Worm (Caenorhabditis elegans) whole organism, L4 larva: ENCODE measurements around the gene sri-43.

Experiments used
- fos-1 ChIP-seq: fragments of 150-350 bp; optimal IDR thresholded peaks from 2 replicates; lab custom pipeline; 2014; ENCODE audit warnings: missing biosample characterization, missing genetic modification characterization
- lim-7 ChIP-seq: fragments of 200-800 bp; sonication (Bioruptor generic); IDR thresholded peaks from 2 replicates; pipeline ENCODE4 v1.3.6; 2022; ENCODE audit warnings: missing genetic modification characterization, missing compliant biosample characterization
- mdl-1 ChIP-seq, 2 experiments: fragments of 150-350 bp in 1 of 2; sonication (generic microtip) in 1 of 2; optimal IDR thresholded peaks; 2 replicates each; lab custom pipeline; 2014 to 2017; ENCODE audit warnings: missing biosample characterization in 2 of 2, missing genetic modification characterization in 2 of 2
- nhr-42 ChIP-seq: fragments of 200-800 bp; sonication (Bioruptor generic); IDR thresholded peaks from 2 replicates; pipeline ENCODE4 v1.3.6; 2022; ENCODE audit warnings: missing genetic modification characterization, missing compliant biosample characterization
- snpc-4 ChIP-seq: fragments of 150-350 bp; optimal IDR thresholded peaks from 2 replicates; lab custom pipeline; 2014; ENCODE audit warnings: missing biosample characterization, missing genetic modification characterization
- unc-62 ChIP-seq, 3 experiments: fragments of 150-350 bp in 1 of 3; sonication (generic microtip); optimal IDR thresholded peaks in 2 of 3; peaks in 1 of 3; 1 replicate in 1 of 3; 2 replicates in 2 of 3; lab custom pipeline; 2014 to 2017; ENCODE audit warnings: missing biosample characterization in 3 of 3, missing genetic modification characterization in 3 of 3, missing genetic modification reagents in 3 of 3, missing genotype in 1 of 3
- zag-1 ChIP-seq: fragments of 150-350 bp; optimal IDR thresholded peaks from 2 replicates; lab custom pipeline; 2014; ENCODE audit warnings: missing biosample characterization, missing genetic modification characterization

ce11 chrII:3172176-3172575 lies 27.7 kb upstream of the sri-43 start, which contains the start of gene Y27F2A.10:
- TF ChIP-seq lim-7 (GFP tag; lab: Robert Waterston, UW): no peak
- TF ChIP-seq nhr-42 (GFP tag; lab: Robert Waterston, UW): no peak
- TF ChIP-seq fos-1: no peak
- TF ChIP-seq mdl-1 (tag; optimal IDR thresholded peaks at IDR 0.05; lab: Kevin White, UChicago): no peak
- no peak for TF ChIP-seq unc-62 (GFP tag; optimal IDR thresholded peaks at IDR 0.05 in 1 of 2; lab: Kevin White, UChicago)
- no peak for TF ChIP-seq unc-62 (tag; optimal IDR thresholded peaks at IDR 0.05; lab: Kevin White, UChicago)
- TF ChIP-seq zag-1 (tag; lab: Kevin White, UChicago): no peak
- TF ChIP-seq snpc-4 (tag; lab: Kevin White, UChicago): no peak
